Worm (Caenorhabditis elegans) whole organism, L1 larva: ENCODE data around the gene F55A11.6.

Experiments
- ceh-82 ChIP-seq, 3 experiments: fragments of 150-350 bp in 1 of 3; sonication (generic microtip) in 2 of 3; optimal IDR thresholded peaks; 2 replicates each; lab custom pipeline; 2014 to 2017; ENCODE audit warnings: missing biosample characterization in 3 of 3, missing genetic modification characterization in 3 of 3
- dpl-1 ChIP-seq, 3 experiments: fragments of 150-350 bp in 2 of 3; sonication (generic microtip) in 1 of 3; optimal IDR thresholded peaks; 2 replicates each; lab custom pipeline; 2014 to 2017; ENCODE audit warnings: missing biosample characterization in 3 of 3, missing genetic modification characterization in 3 of 3, missing genetic modification reagents in 3 of 3
- pax-3 ChIP-seq: fragments of 200-800 bp; sonication (Bioruptor generic); optimal IDR thresholded peaks from 2 replicates; lab custom pipeline; 2018; ENCODE audit warnings: mild to moderate bottlenecking, missing genetic modification characterization, moderate library complexity, missing compliant biosample characterization
- skn-1 ChIP-seq: fragments of 150-350 bp; optimal IDR thresholded peaks from 2 replicates; lab custom pipeline; 2014; ENCODE audit warnings: missing biosample characterization, missing genetic modification characterization
- snu-23 ChIP-seq: sonication (generic microtip); optimal IDR thresholded peaks from 2 replicates; lab custom pipeline; 2016; ENCODE audit warnings: missing genetic modification characterization, missing compliant biosample characterization
- tlp-1 ChIP-seq: fragments of 150-350 bp; optimal IDR thresholded peaks from 2 replicates; lab custom pipeline; 2014; ENCODE audit warnings: missing biosample characterization, missing genetic modification characterization
- zag-1 ChIP-seq: fragments of 150-350 bp; optimal IDR thresholded peaks from 2 replicates; lab custom pipeline; 2014; ENCODE audit warnings: missing biosample characterization, missing genetic modification characterization
- ztf-4 ChIP-seq: fragments of 150-350 bp; optimal IDR thresholded peaks from 2 replicates; lab custom pipeline; 2014; ENCODE audit warnings: missing biosample characterization, missing genetic modification characterization

DNA sequence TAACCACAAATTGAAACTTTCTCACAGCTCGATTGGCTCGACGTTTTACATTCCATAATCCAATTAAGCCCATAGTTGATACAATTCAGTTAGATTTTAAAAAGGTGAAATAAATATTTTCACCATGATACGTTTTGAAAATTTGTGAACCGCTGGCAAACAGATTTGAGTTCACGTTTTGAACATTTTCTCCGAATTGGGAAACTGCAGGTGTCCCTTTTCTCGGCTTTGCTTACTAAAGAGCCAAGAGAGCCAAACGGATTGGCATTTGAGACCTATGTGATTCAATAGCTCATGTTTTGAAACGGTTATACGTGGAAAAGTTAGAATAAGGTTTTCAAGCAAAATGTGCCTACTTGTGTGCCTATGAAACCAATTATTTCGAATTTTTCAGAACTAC lies 39.7 kb upstream of the F55A11.6 start, which contains the start of gene spe-42:
- TF ChIP-seq zag-1 (tag; lab: Kevin White, UChicago), result no peak
- no peak for TF ChIP-seq pax-3 (tag; lab: Kevin White, UChicago)
- no peak for TF ChIP-seq snu-23 (GFP tag; lab: Kevin White, UChicago)
- no peak for TF ChIP-seq skn-1 (tag; lab: Kevin White, UChicago)
- TF ChIP-seq dpl-1 (GFP tag; optimal IDR thresholded peaks at IDR 0.05; lab: Kevin White, UChicago), result no peak
- TF ChIP-seq tlp-1 (tag; lab: Kevin White, UChicago), result no peak
- TF ChIP-seq ceh-82 (tag; optimal IDR thresholded peaks at IDR 0.05; lab: Kevin White, UChicago), result no peak
- no peak for TF ChIP-seq ztf-4 (tag; lab: Kevin White, UChicago)
